Worm (Caenorhabditis elegans) whole organism, L1 larva: ENCODE results near the gene C10A4.13.

Experiments used
- ceh-82 ChIP-seq, 3 experiments: fragments of 150-350 bp in 1 of 3; sonication (generic microtip) in 2 of 3; optimal IDR thresholded peaks; 2 replicates each; lab custom pipeline; 2014 to 2017; ENCODE audit warnings: missing biosample characterization in 3 of 3, missing genetic modification characterization in 3 of 3
- efl-3 ChIP-seq: fragments of 200-800 bp; sonication (Bioruptor generic); optimal IDR thresholded peaks from 2 replicates; lab custom pipeline; 2018; ENCODE audit warnings: mild to moderate bottlenecking, missing genetic modification characterization, missing compliant biosample characterization
- egl-27 ChIP-seq, 2 experiments: fragments of 150-350 bp in 1 of 2; sonication (generic microtip); optimal IDR thresholded peaks; 3 replicates each; lab custom pipeline; 2017 to 2018; ENCODE audit warnings: missing biosample characterization in 2 of 2, missing genetic modification characterization in 2 of 2, missing genetic modification reagents in 2 of 2
- fkh-10 ChIP-seq: sonication (generic microtip); optimal IDR thresholded peaks from 2 replicates; lab custom pipeline; 2017; ENCODE audit warnings: missing biosample characterization, missing genetic modification reagents, missing genetic modification characterization
- irx-1 ChIP-seq: sonication (generic microtip); optimal IDR thresholded peaks from 2 replicates; lab custom pipeline; 2016; ENCODE audit warnings: missing genetic modification characterization, missing compliant biosample characterization
- lin-39 ChIP-seq: fragments of 150-350 bp; optimal IDR thresholded peaks from 2 replicates; lab custom pipeline; 2014; ENCODE audit warnings: missing biosample characterization, missing genetic modification reagents, missing genetic modification characterization
- lir-3 ChIP-seq: sonication (generic microtip); optimal IDR thresholded peaks from 2 replicates; lab custom pipeline; 2016; ENCODE audit warnings: mild to moderate bottlenecking, missing genetic modification characterization, moderate library complexity, missing compliant biosample characterization; ENCODE audit not compliant: poor library complexity
- nhr-47 ChIP-seq: sonication (generic microtip); optimal IDR thresholded peaks from 2 replicates; lab custom pipeline; 2016; ENCODE audit warnings: mild to moderate bottlenecking, missing genetic modification characterization, moderate library complexity, missing compliant biosample characterization
- nhr-76 ChIP-seq: sonication (generic microtip); optimal IDR thresholded peaks from 2 replicates; lab custom pipeline; 2017; ENCODE audit warnings: missing biosample characterization, missing genetic modification characterization
- unc-130 ChIP-seq: fragments of 150-350 bp; optimal IDR thresholded peaks from 2 replicates; lab custom pipeline; 2017; ENCODE audit warnings: missing biosample characterization, missing genetic modification characterization, inconsistent platforms
- unc-86 ChIP-seq: sonication (generic microtip); optimal IDR thresholded peaks from 2 replicates; lab custom pipeline; 2016; ENCODE audit warnings: missing genetic modification characterization, missing compliant biosample characterization
- zag-1 ChIP-seq: fragments of 150-350 bp; optimal IDR thresholded peaks from 2 replicates; lab custom pipeline; 2014; ENCODE audit warnings: missing biosample characterization, missing genetic modification characterization
- ztf-11 ChIP-seq, 2 experiments: sonication (generic microtip); optimal IDR thresholded peaks; 2 replicates each; lab custom pipeline; 2016 to 2017; ENCODE audit warnings: missing genetic modification characterization in 2 of 2, missing biosample characterization in 1 of 2, missing compliant biosample characterization in 1 of 2

ce11 chrX:7437949-7438348, 40.1 kb upstream of the C10A4.13 start, which contains the start of gene C01C10.2:
- TF ChIP-seq zag-1 (tag; lab: Kevin White, UChicago) (no peak), unc-130 (tag; lab: Kevin White, UChicago) (no peak), nhr-76 (tag; lab: Kevin White, UChicago) (no peak), unc-86 (tag; lab: Kevin White, UChicago) (no peak), lin-39 (no peak), lir-3 (tag; lab: Kevin White, UChicago) (no peak), fkh-10 (no peak), irx-1 (tag; lab: Kevin White, UChicago) (no peak), egl-27 (tag; optimal IDR thresholded peaks at IDR 0.05; lab: Kevin White, UChicago) (no peak), nhr-47 (tag; lab: Kevin White, UChicago) (no peak), ztf-11 (tag; optimal IDR thresholded peaks at IDR 0.05; lab: Kevin White, UChicago) (no peak), efl-3 (no peak), ceh-82 (tag; optimal IDR thresholded peaks at IDR 0.05; lab: Kevin White, UChicago) (no peak)
